Worm (Caenorhabditis elegans): ENCODE results near the gene rho-1.

DNA sequence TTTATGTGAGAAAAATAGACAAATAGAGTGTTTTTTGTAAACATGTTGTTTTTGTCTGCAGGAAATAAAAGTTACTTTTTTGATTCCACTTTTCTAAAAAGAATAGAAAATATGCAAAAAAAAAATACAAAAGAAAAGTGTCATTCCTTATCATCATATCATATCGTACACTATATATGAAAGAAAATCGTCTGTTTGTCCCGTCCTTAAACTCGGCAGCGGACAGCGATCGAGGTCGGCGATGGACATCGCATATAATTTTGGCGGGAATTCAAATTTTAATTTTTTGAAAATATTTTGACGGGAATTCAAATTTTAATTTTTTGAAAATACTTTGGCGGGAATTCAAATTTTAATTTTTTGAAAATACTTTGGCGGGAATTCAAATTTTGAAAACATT, 17.3 kb downstream of the rho-1 start:
- no peak for TF ChIP-seq pha-4 (GFP tag; IDR thresholded peaks at IDR 0.05)
- TF ChIP-seq pha-4 (tag; optimal IDR thresholded peaks at IDR 0.05), result no peak
- TF ChIP-seq F37D6.2 (tag; optimal IDR thresholded peaks at IDR 0.05), result no peak
- no peak for TF ChIP-seq zag-1 (tag; optimal IDR thresholded peaks at IDR 0.05)
- no peak for TF ChIP-seq ZK546.5 (tag; optimal IDR thresholded peaks at IDR 0.05)
- no peak for TF ChIP-seq dmd-6 (GFP tag; IDR thresholded peaks at IDR 0.05)
- TF ChIP-seq unc-62 (GFP tag; optimal IDR thresholded peaks at IDR 0.05 in 1 of 2), result no peak
- no peak for TF ChIP-seq unc-62 (tag; optimal IDR thresholded peaks at IDR 0.05)
- no peak for TF ChIP-seq aly-2 (tag; optimal IDR thresholded peaks at IDR 0.05)
- TF ChIP-seq zfp-2 (tag; optimal IDR thresholded peaks at IDR 0.05), result no peak

Data from whole organism, L4 larva.